Worm (Caenorhabditis elegans): ENCODE data around the gene W06G6.17.

- TF ChIP-seq nhr-12 (tag; optimal IDR thresholded peaks at IDR 0.05) = no peak
- no peak for TF ChIP-seq elt-1 (tag; optimal IDR thresholded peaks at IDR 0.05; ENCODE audit: borderline replicate concordance, insufficient read depth)
- TF ChIP-seq elt-3 (tag; optimal IDR thresholded peaks at IDR 0.05) = no peak
- no peak for TF ChIP-seq ceh-43 (GFP tag; optimal IDR thresholded peaks at IDR 0.05)
- TF ChIP-seq blmp-1 (tag; optimal IDR thresholded peaks at IDR 0.05) = no peak
- no peak for TF ChIP-seq zip-8 (tag; optimal IDR thresholded peaks at IDR 0.05)
- TF ChIP-seq snpc-4 (tag; optimal IDR thresholded peaks at IDR 0.05) = no peak
Observed at ce11 chrV:16640366-16640765, 4.7 kb downstream of the W06G6.17 start.

All from whole organism, mixed stage, embryonic.